Worm (Caenorhabditis elegans) whole organism, mixed stage, embryonic: ENCODE measurements around the gene pat-12.

Experiments used
- ces-1 ChIP-seq: fragments of 150-350 bp; optimal IDR thresholded peaks from 2 replicates; lab custom pipeline; 2014; ENCODE audit warnings: missing biosample characterization, missing genetic modification reagents, missing genetic modification characterization
- lin-13 ChIP-seq: fragments of 150-350 bp; optimal IDR thresholded peaks from 2 replicates; lab custom pipeline; 2014; ENCODE audit warnings: missing biosample characterization, missing genetic modification characterization
- nhr-12 ChIP-seq: fragments of 150-350 bp; optimal IDR thresholded peaks from 2 replicates; lab custom pipeline; 2014; ENCODE audit warnings: missing biosample characterization, missing genetic modification characterization
- nhr-237 ChIP-seq: fragments of 150-350 bp; optimal IDR thresholded peaks from 2 replicates; lab custom pipeline; 2014; ENCODE audit warnings: missing biosample characterization, missing genetic modification characterization

ce11 chrIII:754371-754770 lies 2.1 kb upstream of the pat-12 start:
- TF ChIP-seq ces-1 (GFP tag; lab: Kevin White, UChicago) (no peak), nhr-12 (tag; lab: Kevin White, UChicago) (no peak), lin-13 (tag; lab: Kevin White, UChicago) (no peak), nhr-237 (no peak)
